Worm (Caenorhabditis elegans): ENCODE data around the gene M106.8.

DNA sequence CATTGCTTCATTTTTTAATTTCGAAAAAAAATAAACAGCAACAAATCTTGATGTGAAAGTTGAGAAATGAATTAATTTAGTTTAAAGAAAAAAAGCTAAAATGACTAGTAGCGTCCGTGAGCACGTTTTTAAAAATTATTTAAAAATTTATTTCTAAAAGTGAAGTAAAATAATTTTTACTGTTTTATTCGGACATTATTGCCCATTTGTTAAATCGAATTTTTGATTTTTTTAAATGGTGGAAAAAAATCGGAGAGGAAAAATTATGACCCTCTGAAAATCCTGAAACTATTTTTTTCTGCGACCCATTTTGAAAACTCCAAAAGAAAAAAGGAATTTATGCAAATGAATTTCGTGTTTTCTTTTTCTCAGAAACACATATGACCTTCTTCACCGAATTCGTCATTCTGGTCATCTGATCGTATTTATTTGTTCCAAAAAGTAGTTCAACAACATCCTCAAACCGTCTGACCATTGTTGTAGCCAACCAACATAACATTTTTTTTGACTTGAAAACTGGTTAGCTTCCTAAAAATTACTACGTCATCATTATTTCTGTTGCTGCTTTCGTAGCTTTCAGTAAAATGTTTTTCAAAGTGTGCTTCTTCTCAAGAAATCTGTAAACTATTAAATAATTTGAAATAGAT, 42.6 kb upstream of the M106.8 start, which contains the start of gene F44F4.3:
- TF ChIP-seq unc-62 (GFP tag; optimal IDR thresholded peaks at IDR 0.05) (no peak), irx-1 (tag; optimal IDR thresholded peaks at IDR 0.05) (no peak)

All from whole organism, L1 larva.